Fruit fly (Drosophila melanogaster) whole organism, embryonic: Measurements from ENCODE around the gene CG2841.

Experiments used
- Ada2b ChIP-seq: fragments of 200-800 bp; sonication (Bioruptor generic); IDR thresholded peaks from 2 replicates; pipeline ENCODE4 v1.3.6; 2022; ENCODE audit warnings: missing biosample characterization, missing genetic modification characterization
- Aef1 ChIP-seq: fragments of 200-800 bp; sonication (Bioruptor generic); IDR thresholded peaks from 3 replicates; pipeline ENCODE4 v1.3.6; 2022; ENCODE audit warnings: missing biosample characterization, missing genetic modification characterization
- B-H1 ChIP-seq: fragments of 200-800 bp; sonication (Bioruptor generic); IDR thresholded peaks from 3 replicates; pipeline ENCODE4 v1.3.6; 2022; ENCODE audit warnings: missing biosample characterization, missing genetic modification characterization
- CG11093 ChIP-seq: fragments of 200-800 bp; sonication (Bioruptor generic); IDR thresholded peaks from 3 replicates; pipeline ENCODE4 v1.3.6; 2022; ENCODE audit warnings: missing biosample characterization, missing genetic modification characterization
- CG12155 ChIP-seq: fragments of 200-800 bp; sonication (Bioruptor generic); optimal IDR thresholded peaks from 3 replicates; lab custom pipeline; 2016; ENCODE audit warnings: missing biosample characterization, missing genetic modification characterization
- CG1233 ChIP-seq: fragments of 200-800 bp; sonication (Bioruptor generic); optimal IDR thresholded peaks from 4 replicates; lab custom pipeline; 2018; ENCODE audit warnings: missing biosample characterization, mild to moderate bottlenecking, missing genetic modification characterization
- CG13287 ChIP-seq: fragments of 200-800 bp; sonication (Bioruptor generic); IDR thresholded peaks from 2 replicates; pipeline ENCODE4 v1.3.6; 2022; ENCODE audit warnings: missing biosample characterization, missing genetic modification characterization; ENCODE audit not compliant: partially characterized antibody
- CG16779 ChIP-seq: fragments of 200-800 bp; sonication (Bioruptor generic); IDR thresholded peaks from 2 replicates; pipeline ENCODE4 v1.3.6; 2022; ENCODE audit warnings: missing biosample characterization, missing genetic modification characterization
- CG16863 ChIP-seq: fragments of 200-800 bp; sonication (Bioruptor generic); optimal IDR thresholded peaks from 3 replicates; lab custom pipeline; 2016; ENCODE audit warnings: missing biosample characterization, missing genetic modification characterization
- CG2889 ChIP-seq: fragments of 200-800 bp; sonication (Bioruptor generic); IDR thresholded peaks from 3 replicates; pipeline ENCODE4 v1.3.6; 2022; ENCODE audit warnings: missing biosample characterization, missing genetic modification characterization
- CG32767 ChIP-seq: fragments of 200-800 bp; sonication (Bioruptor generic); IDR thresholded peaks from 2 replicates; pipeline ENCODE4 v1.3.6; 2022; ENCODE audit warnings: missing biosample characterization, missing genetic modification characterization
- CG32772 ChIP-seq: fragments of 200-800 bp; sonication (Bioruptor generic); IDR thresholded peaks from 2 replicates; pipeline ENCODE4 v1.3.6; 2022; ENCODE audit warnings: missing biosample characterization, missing genetic modification characterization
- CG33213 ChIP-seq: fragments of 200-800 bp; sonication (Bioruptor generic); optimal IDR thresholded peaks from 3 replicates; lab custom pipeline; 2016; ENCODE audit warnings: missing biosample characterization, missing genetic modification characterization
- CG3726 ChIP-seq: fragments of 200-800 bp; sonication (Bioruptor generic); IDR thresholded peaks from 3 replicates; pipeline ENCODE4, ENCODE4 v1.3.6; 2022; ENCODE audit warnings: missing biosample characterization, missing genetic modification characterization
- CG4328 ChIP-seq: fragments of 200-800 bp; sonication (Bioruptor generic); optimal IDR thresholded peaks from 3 replicates; lab custom pipeline; 2017; ENCODE audit warnings: missing biosample characterization, missing genetic modification reagents, missing genetic modification characterization
- CG4617 ChIP-seq: fragments of 200-800 bp; sonication (Bioruptor generic); optimal IDR thresholded peaks from 3 replicates; lab custom pipeline; 2016; ENCODE audit warnings: missing biosample characterization, missing genetic modification characterization, borderline replicate concordance
- CG5953 ChIP-seq: fragments of 200-800 bp; sonication (Bioruptor generic); IDR thresholded peaks from 2 replicates; pipeline ENCODE4 v1.3.6; 2022; ENCODE audit warnings: missing biosample characterization, missing genetic modification characterization
- CG8359 ChIP-seq: fragments of 200-800 bp; sonication (Bioruptor generic); optimal IDR thresholded peaks from 2 replicates; lab custom pipeline; 2017; ENCODE audit warnings: missing biosample characterization, mild to moderate bottlenecking, missing genetic modification characterization, borderline replicate concordance
- CG8388 ChIP-seq: fragments of 200-800 bp; sonication (Bioruptor generic); optimal IDR thresholded peaks from 2 replicates; lab custom pipeline; 2019; ENCODE audit warnings: missing biosample characterization, mild to moderate bottlenecking, missing genetic modification characterization, moderate library complexity
- CG9215 ChIP-seq: fragments of 200-800 bp; sonication (Bioruptor generic); IDR thresholded peaks from 2 replicates; pipeline ENCODE4 v1.3.6; 2022; ENCODE audit warnings: missing biosample characterization, missing genetic modification characterization
- CG9797 ChIP-seq: fragments of 200-800 bp; sonication (Bioruptor generic); optimal IDR thresholded peaks from 3 replicates; lab custom pipeline; 2018; ENCODE audit warnings: missing biosample characterization, mild to moderate bottlenecking, missing genetic modification characterization
- Dek ChIP-seq: fragments of 200-800 bp; sonication (Bioruptor generic); optimal IDR thresholded peaks from 3 replicates; lab custom pipeline; 2019; ENCODE audit warnings: missing biosample characterization, mild to moderate bottlenecking, missing genetic modification characterization, moderate library complexity
- GATAe ChIP-seq: fragments of 200-800 bp; sonication (Bioruptor generic); conservative IDR thresholded peaks from 2 replicates; pipeline ENCODE4 v1.3.6; 2022; ENCODE audit warnings: missing biosample characterization, missing genetic modification characterization
- HHEX ChIP-seq: fragments of 200-800 bp; sonication (Bioruptor generic); optimal IDR thresholded peaks from 3 replicates; lab custom pipeline; 2017; ENCODE audit warnings: missing biosample characterization, mild to moderate bottlenecking, missing genetic modification characterization, missing genetic modification reagents
- Lpt ChIP-seq: fragments of >200 bp; optimal IDR thresholded peaks from 2 replicates; lab custom pipeline; 2018; ENCODE audit warnings: missing biosample characterization, missing genetic modification characterization
- Nf-YC ChIP-seq: fragments of 200-800 bp; optimal IDR thresholded peaks from 3 replicates; lab custom pipeline; 2019; ENCODE audit warnings: missing biosample characterization, mild to moderate bottlenecking, missing genetic modification characterization, moderate library complexity
- Oaz ChIP-seq: fragments of 200-800 bp; sonication (Bioruptor generic); IDR thresholded peaks from 2 replicates; pipeline ENCODE4 v1.3.6; 2022; ENCODE audit warnings: missing biosample characterization, missing genetic modification characterization
- Oli ChIP-seq: fragments of 200-800 bp; sonication (Bioruptor generic); optimal IDR thresholded peaks from 2 replicates; lab custom pipeline; 2018; ENCODE audit warnings: missing biosample characterization, mild to moderate bottlenecking, missing genetic modification characterization, moderate library complexity
- Optix ChIP-seq: fragments of 200-800 bp; sonication (Bioruptor generic); IDR thresholded peaks from 3 replicates; pipeline ENCODE4 v1.3.6; 2022; ENCODE audit warnings: missing biosample characterization, missing genetic modification characterization
- Side ChIP-seq: fragments of 200-800 bp; sonication (Bioruptor generic); optimal IDR thresholded peaks from 2 replicates; lab custom pipeline; 2016; ENCODE audit warnings: missing biosample characterization, missing genetic modification characterization
- Sox100B ChIP-seq: fragments of 200-800 bp; sonication (Bioruptor generic); optimal IDR thresholded peaks from 3 replicates; lab custom pipeline; 2018; ENCODE audit warnings: missing biosample characterization, mild to moderate bottlenecking, missing genetic modification characterization
- Usf ChIP-seq: fragments of 200-800 bp; sonication (Bioruptor generic); optimal IDR thresholded peaks from 2 replicates; lab custom pipeline; 2017; ENCODE audit warnings: missing genotype, missing biosample characterization, missing genetic modification characterization
- bigmax ChIP-seq: fragments of 200-800 bp; sonication (Bioruptor generic); optimal IDR thresholded peaks from 2 replicates; lab custom pipeline; 2018; ENCODE audit warnings: missing biosample characterization, mild to moderate bottlenecking, missing genetic modification characterization
- btn ChIP-seq: fragments of 200-800 bp; sonication (Bioruptor generic); optimal IDR thresholded peaks from 2 replicates; lab custom pipeline; 2016; ENCODE audit warnings: missing biosample characterization, missing genetic modification characterization
- cg ChIP-seq: fragments of 200-800 bp; sonication (Bioruptor generic); optimal IDR thresholded peaks from 3 replicates; lab custom pipeline; 2019; ENCODE audit warnings: missing biosample characterization, mild to moderate bottlenecking, missing genetic modification characterization, moderate library complexity
- croc ChIP-seq: fragments of 200-800 bp; sonication (Bioruptor generic); conservative IDR thresholded peaks from 3 replicates; pipeline ENCODE4 v1.3.6; 2022; ENCODE audit warnings: missing biosample characterization, missing genetic modification characterization
- crol ChIP-seq: fragments of 200-800 bp; sonication (Bioruptor generic); IDR thresholded peaks from 2 replicates; pipeline ENCODE4 v1.3.6; 2022; ENCODE audit warnings: missing biosample characterization, missing genetic modification characterization
- dysf ChIP-seq: fragments of 200-800 bp; sonication (Bioruptor generic); IDR thresholded peaks from 3 replicates; pipeline ENCODE4 v1.3.6; 2022; ENCODE audit warnings: missing biosample characterization, missing genetic modification characterization
- fd102C ChIP-seq: fragments of 200-800 bp; sonication (Bioruptor generic); optimal IDR thresholded peaks from 2 replicates; lab custom pipeline; 2018; ENCODE audit warnings: missing biosample characterization, mild to moderate bottlenecking, missing genetic modification characterization, moderate library complexity
- fu2 ChIP-seq: fragments of 200-800 bp; sonication (Bioruptor generic); optimal IDR thresholded peaks from 2 replicates; lab custom pipeline; 2016; ENCODE audit warnings: missing biosample characterization, missing genetic modification characterization
- gcm2 ChIP-seq: fragments of 200-800 bp; sonication (Bioruptor generic); optimal IDR thresholded peaks from 2 replicates; lab custom pipeline; 2016; ENCODE audit warnings: missing biosample characterization, missing genetic modification characterization
- jing ChIP-seq: fragments of 200-800 bp; sonication (Bioruptor generic); optimal IDR thresholded peaks from 2 replicates; lab custom pipeline; 2018; ENCODE audit warnings: missing biosample characterization, mild to moderate bottlenecking, missing genetic modification characterization
- jumu ChIP-seq: fragments of 200-800 bp; sonication (Bioruptor generic); optimal IDR thresholded peaks from 3 replicates; lab custom pipeline; 2016; ENCODE audit warnings: missing biosample characterization, missing genetic modification characterization
- luna ChIP-seq: fragments of 200-800 bp; sonication (Bioruptor generic); optimal IDR thresholded peaks from 2 replicates; lab custom pipeline; 2016; ENCODE audit warnings: missing biosample characterization, missing genetic modification characterization
- nau ChIP-seq: fragments of 200-800 bp; sonication (Bioruptor generic); optimal IDR thresholded peaks from 3 replicates; lab custom pipeline; 2017; ENCODE audit warnings: missing biosample characterization, mild to moderate bottlenecking, missing genetic modification characterization, missing genetic modification reagents
- pnt ChIP-seq: fragments of 200-800 bp; sonication (Bioruptor generic); optimal IDR thresholded peaks from 3 replicates; lab custom pipeline; 2016; ENCODE audit warnings: missing biosample characterization, missing genetic modification characterization
- repo ChIP-seq: fragments of 200-800 bp; sonication (Bioruptor generic); optimal IDR thresholded peaks from 2 replicates; lab custom pipeline; 2016; ENCODE audit warnings: missing biosample characterization, missing genetic modification characterization
- sd ChIP-seq: fragments of 200-800 bp; sonication (Bioruptor generic); optimal IDR thresholded peaks from 3 replicates; lab custom pipeline; 2018; ENCODE audit warnings: missing biosample characterization, mild to moderate bottlenecking, missing genetic modification characterization, moderate library complexity
- shn ChIP-seq: fragments of 200-800 bp; sonication (Bioruptor generic); optimal IDR thresholded peaks from 3 replicates; lab custom pipeline; 2016; ENCODE audit warnings: missing biosample characterization, missing genetic modification characterization
- slou ChIP-seq: fragments of 200-800 bp; sonication (Bioruptor generic); optimal IDR thresholded peaks from 3 replicates; lab custom pipeline; 2016; ENCODE audit warnings: missing biosample characterization, missing genetic modification characterization
- tin ChIP-seq: fragments of 200-800 bp; sonication (Bioruptor generic); optimal IDR thresholded peaks from 3 replicates; lab custom pipeline; 2016; ENCODE audit warnings: missing biosample characterization, missing genetic modification characterization
- yki ChIP-seq: fragments of >200 bp; optimal IDR thresholded peaks from 3 replicates; lab custom pipeline; 2018

Gene CG2841

DNA sequence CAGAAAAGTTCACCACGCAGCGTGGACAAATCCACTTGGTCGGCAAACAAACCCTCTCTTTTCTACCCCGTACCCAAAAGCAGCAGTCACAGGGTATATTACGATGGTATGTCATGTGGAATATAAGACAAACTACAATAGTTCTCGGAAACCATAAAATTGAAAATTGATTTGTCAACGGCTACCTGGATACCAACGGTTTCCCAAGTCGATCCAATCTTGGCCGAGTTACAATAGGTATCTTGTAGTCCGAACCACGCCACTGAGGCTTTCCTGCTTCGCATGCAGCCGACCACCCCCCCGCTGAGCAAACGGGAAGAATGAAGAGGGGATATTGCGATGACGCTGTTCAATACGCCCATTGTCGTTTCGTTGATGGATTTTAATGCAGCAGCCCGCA lies 47.8 kb downstream of the CG2841 start (continued):
- TF ChIP-seq CG11093, result peak; percentile 62; the same call in 1 of the 3 replicates
- peak; percentile 62 for TF ChIP-seq B-H1
- TF ChIP-seq CG2889 (GFP tag; lab: Robert Waterston, UW), result no peak
- peak; percentile 6 for TF ChIP-seq gcm2
- no peak for TF ChIP-seq CG9797 (GFP tag; lab: Kevin White, UChicago)
- TF ChIP-seq CG4617 (GFP tag; lab: Kevin White, UChicago), result no peak
- peak; percentile 17 for TF ChIP-seq tin (GFP tag; lab: Kevin White, UChicago)
- TF ChIP-seq CG32767 (GFP tag; lab: Robert Waterston, UW), result no peak; the same call in 1 of the 2 replicates
- TF ChIP-seq CG4328 (GFP tag; lab: Kevin White, UChicago), result no peak
- TF ChIP-seq GATAe, result no peak
- TF ChIP-seq CG8388, result peak; percentile 45
- peak; percentile 82 for TF ChIP-seq CG32772 (GFP tag; lab: Robert Waterston, UW)
- TF ChIP-seq CG1233 (GFP tag; lab: Kevin White, UChicago), result no peak
- TF ChIP-seq jumu (GFP tag; lab: Kevin White, UChicago), result peak; percentile 76
- peak; percentile 77 for TF ChIP-seq pnt
- no peak for TF ChIP-seq CG13287 (GFP tag; lab: Robert Waterston, UW)
- peak; percentile 78 for TF ChIP-seq Optix (GFP tag; lab: Robert Waterston, UW)
- no peak for TF ChIP-seq fu2 (GFP tag; lab: Kevin White, UChicago)
- TF ChIP-seq yki (lab: Kevin White, UChicago), result no peak
- no peak for TF ChIP-seq HHEX (GFP tag; lab: Kevin White, UChicago)
- TF ChIP-seq Ada2b, result peak; percentile 50; the same call in 1 of the 2 replicates
- no peak for TF ChIP-seq slou (GFP tag; lab: Kevin White, UChicago)
- TF ChIP-seq cg, result no peak
- TF ChIP-seq CG33213 (GFP tag; lab: Kevin White, UChicago), result no peak
- no peak for TF ChIP-seq Sox100B (GFP tag; lab: Kevin White, UChicago)
- no peak for TF ChIP-seq Usf
- peak; percentile 45 for TF ChIP-seq jing (GFP tag; lab: Kevin White, UChicago)
- peak; percentile 50; the same call in 1 of the 2 replicates for TF ChIP-seq crol (GFP tag; lab: Robert Waterston, UW)
- TF ChIP-seq CG8359 (GFP tag; lab: Kevin White, UChicago), result peak; percentile 16
- TF ChIP-seq dysf (GFP tag; lab: Robert Waterston, UW), result peak; percentile 83
- TF ChIP-seq Aef1 (GFP tag; lab: Robert Waterston, UW), result 0 out of 3 replicates have a peak, but pooled peaks have one; percentile 20
- TF ChIP-seq luna (GFP tag; lab: Kevin White, UChicago), result no peak
- peak; percentile 69 for TF ChIP-seq CG16863 (GFP tag; lab: Kevin White, UChicago)
- TF ChIP-seq nau, result no peak
- peak; percentile 81 for TF ChIP-seq croc (GFP tag; lab: Robert Waterston, UW)
- no peak for TF ChIP-seq repo (GFP tag; lab: Kevin White, UChicago)
- no peak for TF ChIP-seq CG12155 (GFP tag; lab: Kevin White, UChicago)
- TF ChIP-seq Dek (tag; lab: Kevin White, UChicago), result no peak
- TF ChIP-seq CG16779, result no peak
- TF ChIP-seq Oli (tag; lab: Kevin White, UChicago), result peak; percentile 48
- no peak for TF ChIP-seq Nf-YC (tag; lab: Kevin White, UChicago)
- peak; percentile 72; the same call in 1 of the 3 replicates for TF ChIP-seq CG3726 (GFP tag; lab: Robert Waterston, UW)
- 0 out of 2 replicates have a peak, but pooled peaks have one; percentile 32 for TF ChIP-seq Oaz (GFP tag; lab: Robert Waterston, UW)
- no peak for TF ChIP-seq sd (tag; lab: Kevin White, UChicago)
- TF ChIP-seq Side, result peak; percentile 65
- peak; percentile 11 for TF ChIP-seq btn (GFP tag; lab: Kevin White, UChicago)
- no peak for TF ChIP-seq bigmax
- TF ChIP-seq Lpt, result no peak
- peak; percentile 35 for TF ChIP-seq shn
- peak; percentile 72 for TF ChIP-seq CG5953 (GFP tag; lab: Robert Waterston, UW)
- peak; percentile 49; the same call in 1 of the 2 replicates for TF ChIP-seq CG9215 (GFP tag; lab: Robert Waterston, UW)
- TF ChIP-seq fd102C (GFP tag; lab: Kevin White, UChicago), result no peak
